Fruit fly (Drosophila melanogaster): ENCODE data around the gene Dtg.

dm6 chr3R:12650537-12650936 is 2.7 kb downstream of the Dtg start:
- TF ChIP-seq kay (GFP tag; ENCODE audit: borderline replicate concordance) (no peak), tj (GFP tag; optimal IDR thresholded peaks at IDR 0.05) (no peak), CG33017 (tag; optimal IDR thresholded peaks at IDR 0.05) (no peak), toe (GFP tag; optimal IDR thresholded peaks at IDR 0.05) (no peak)
